Fruit fly (Drosophila melanogaster) whole organism, embryonic: ENCODE measurements around the gene Osi2.

ENCODE experiments used
- Adf1 ChIP-seq: fragments of 200-800 bp; sonication (Bioruptor generic); IDR thresholded peaks from 2 replicates; pipeline ENCODE4 v1.3.6; 2022; ENCODE audit warnings: missing biosample characterization, missing genetic modification characterization
- Asciz ChIP-seq: fragments of 200-800 bp; sonication (Bioruptor generic); optimal IDR thresholded peaks from 2 replicates; lab custom pipeline; 2017; ENCODE audit warnings: missing biosample characterization, mild to moderate bottlenecking, missing genetic modification characterization, missing genetic modification reagents
- Awh ChIP-seq: fragments of 200-800 bp; sonication (Bioruptor generic); IDR thresholded peaks from 2 replicates; pipeline ENCODE4, ENCODE4 v1.3.6; 2022; ENCODE audit warnings: missing biosample characterization, missing genetic modification characterization
- Bdp1 ChIP-seq: fragments of 200-800 bp; sonication (Bioruptor generic); optimal IDR thresholded peaks from 3 replicates; lab custom pipeline; 2016; ENCODE audit warnings: missing biosample characterization, missing genetic modification characterization
- CG10565 ChIP-seq: fragments of 200-800 bp; sonication (Bioruptor generic); optimal IDR thresholded peaks from 3 replicates; lab custom pipeline; 2016; ENCODE audit warnings: missing biosample characterization, mild to moderate bottlenecking, missing genetic modification characterization
- CG12236 ChIP-seq: fragments of 200-800 bp; sonication (Bioruptor generic); optimal IDR thresholded peaks from 2 replicates; lab custom pipeline; 2016; ENCODE audit warnings: missing biosample characterization, missing genetic modification characterization
- CG14050 ChIP-seq: fragments of 200-800 bp; sonication (Bioruptor generic); IDR thresholded peaks from 3 replicates; pipeline ENCODE4 v1.3.6; 2022; ENCODE audit warnings: missing biosample characterization, missing genetic modification characterization
- CG14965 ChIP-seq: fragments of 200-800 bp; sonication (Bioruptor generic); optimal IDR thresholded peaks from 2 replicates; lab custom pipeline; 2016; ENCODE audit warnings: missing biosample characterization, missing genetic modification characterization, borderline replicate concordance
- CG15696 ChIP-seq: fragments of 200-800 bp; sonication (Bioruptor generic); optimal IDR thresholded peaks from 2 replicates; lab custom pipeline; 2019; ENCODE audit warnings: missing biosample characterization, mild to moderate bottlenecking, missing genetic modification characterization, moderate library complexity
- CG18011 ChIP-seq: fragments of 200-800 bp; sonication (Bioruptor generic); optimal IDR thresholded peaks from 2 replicates; lab custom pipeline; 2017; ENCODE audit warnings: missing biosample characterization, missing genetic modification characterization, mild to moderate bottlenecking, moderate library complexity, missing genotype
- CG2120 ChIP-seq: fragments of 200-800 bp; sonication (Bioruptor generic); optimal IDR thresholded peaks from 3 replicates; lab custom pipeline; 2016; ENCODE audit warnings: missing biosample characterization, missing genetic modification characterization
- CG2199 ChIP-seq: fragments of 200-800 bp; sonication (Bioruptor generic); IDR thresholded peaks from 3 replicates; pipeline ENCODE4 v1.3.6; 2022; ENCODE audit warnings: missing biosample characterization, missing genetic modification characterization
- CG3847 ChIP-seq: fragments of 200-800 bp; sonication (Bioruptor generic); IDR thresholded peaks from 2 replicates; pipeline ENCODE4 v1.3.6; 2022; ENCODE audit warnings: missing biosample characterization, missing genetic modification characterization
- CG4328 ChIP-seq: fragments of 200-800 bp; sonication (Bioruptor generic); optimal IDR thresholded peaks from 3 replicates; lab custom pipeline; 2017; ENCODE audit warnings: missing biosample characterization, missing genetic modification reagents, missing genetic modification characterization
- CG6175 ChIP-seq: fragments of 200-800 bp; sonication (Bioruptor generic); IDR thresholded peaks from 3 replicates; pipeline ENCODE4 v1.3.6; 2022; ENCODE audit warnings: missing biosample characterization, missing genetic modification characterization
- CG8765 ChIP-seq: fragments of 200-800 bp; sonication (Bioruptor generic); IDR thresholded peaks from 2 replicates; pipeline ENCODE4 v1.3.6; 2022; ENCODE audit warnings: missing biosample characterization, missing genetic modification characterization
- CG9437 ChIP-seq: fragments of 200-800 bp; sonication (Bioruptor generic); optimal IDR thresholded peaks from 2 replicates; lab custom pipeline; 2018; ENCODE audit warnings: missing biosample characterization, mild to moderate bottlenecking, missing genetic modification characterization
- D19B ChIP-seq: fragments of 200-800 bp; sonication (Bioruptor generic); optimal IDR thresholded peaks from 2 replicates; lab custom pipeline; 2017; ENCODE audit warnings: missing biosample characterization, mild to moderate bottlenecking, missing genetic modification characterization
- Ets65A ChIP-seq: fragments of 200-800 bp; sonication (Bioruptor generic); peaks from one replicate; lab custom pipeline; 2016; ENCODE audit warnings: missing biosample characterization, missing genetic modification characterization
- GATAe ChIP-seq: fragments of 200-800 bp; sonication (Bioruptor generic); conservative IDR thresholded peaks from 2 replicates; pipeline ENCODE4 v1.3.6; 2022; ENCODE audit warnings: missing biosample characterization, missing genetic modification characterization
- HLH3B ChIP-seq: fragments of 200-800 bp; sonication (Bioruptor generic); IDR thresholded peaks from 2 replicates; pipeline ENCODE4 v1.3.6; 2022; ENCODE audit warnings: missing biosample characterization, missing genetic modification characterization
- Hand ChIP-seq: fragments of 200-800 bp; sonication (Bioruptor generic); optimal IDR thresholded peaks from 2 replicates; lab custom pipeline; 2017; ENCODE audit warnings: mild to moderate bottlenecking, missing biosample characterization, missing genetic modification reagents, missing genetic modification characterization
- HmgD ChIP-seq: fragments of 200-800 bp; sonication (Bioruptor generic); optimal IDR thresholded peaks from 3 replicates; lab custom pipeline; 2016; ENCODE audit warnings: missing biosample characterization, missing genetic modification characterization
- Hr3 ChIP-seq: fragments of 200-800 bp; sonication (Bioruptor generic); optimal IDR thresholded peaks from 3 replicates; lab custom pipeline; 2016; ENCODE audit warnings: missing biosample characterization, missing genetic modification characterization
- Hr51 ChIP-seq, 2 experiments: fragments of 200-800 bp; sonication (Bioruptor generic); optimal IDR thresholded peaks; 2 replicates in 1 of 2; 3 replicates in 1 of 2; lab custom pipeline; 2016 to 2018; ENCODE audit warnings: missing biosample characterization in 2 of 2, missing genetic modification characterization in 2 of 2, mild to moderate bottlenecking in 1 of 2, moderate library complexity in 1 of 2
- Jarid2 ChIP-seq: fragments of 200-800 bp; sonication (Bioruptor generic); optimal IDR thresholded peaks from 3 replicates; lab custom pipeline; 2017; ENCODE audit warnings: mild to moderate bottlenecking, missing biosample characterization, missing genetic modification reagents, missing genetic modification characterization
- Meics ChIP-seq: fragments of 200-800 bp; sonication (Bioruptor generic); optimal IDR thresholded peaks from 2 replicates; lab custom pipeline; 2017; ENCODE audit warnings: missing biosample characterization, mild to moderate bottlenecking, missing genetic modification characterization
- Six4 ChIP-seq: fragments of 200-800 bp; sonication (Bioruptor generic); optimal IDR thresholded peaks from 2 replicates; lab custom pipeline; 2016; ENCODE audit warnings: missing biosample characterization, missing genetic modification characterization
- Sry-δ ChIP-seq: fragments of 200-800 bp; sonication (Bioruptor generic); optimal IDR thresholded peaks from 2 replicates; lab custom pipeline; 2016; ENCODE audit warnings: missing biosample characterization, missing genetic modification characterization
- Tbp ChIP-seq: fragments of >200 bp; optimal IDR thresholded peaks from 2 replicates; lab custom pipeline; 2018; ENCODE audit warnings: missing biosample characterization, missing genetic modification characterization
- ab ChIP-seq: fragments of 200-800 bp; sonication (Bioruptor generic); optimal IDR thresholded peaks from 2 replicates; lab custom pipeline; 2016; ENCODE audit warnings: missing biosample characterization, missing genetic modification characterization
- abd-A ChIP-seq: fragments of 200-800 bp; sonication (Bioruptor generic); optimal IDR thresholded peaks from 3 replicates; lab custom pipeline; 2019; ENCODE audit warnings: missing biosample characterization, mild to moderate bottlenecking, missing genetic modification characterization, moderate library complexity
- cas ChIP-seq: fragments of 200-800 bp; sonication (Bioruptor generic); IDR thresholded peaks from 2 replicates; pipeline ENCODE4 v1.3.6; 2022; ENCODE audit warnings: missing biosample characterization, missing genetic modification characterization
- chif ChIP-seq, 2 experiments: fragments of 200-800 bp; sonication (Bioruptor generic); optimal IDR thresholded peaks; 3 replicates each; lab custom pipeline; 2016; ENCODE audit warnings: missing biosample characterization in 2 of 2, missing genetic modification characterization in 2 of 2
- croc ChIP-seq: fragments of 200-800 bp; sonication (Bioruptor generic); conservative IDR thresholded peaks from 3 replicates; pipeline ENCODE4 v1.3.6; 2022; ENCODE audit warnings: missing biosample characterization, missing genetic modification characterization
- dati ChIP-seq: fragments of 200-800 bp; sonication (Bioruptor generic); IDR thresholded peaks from 2 replicates; pipeline ENCODE4 v1.3.6; 2022; ENCODE audit warnings: missing biosample characterization, missing genetic modification characterization
- dmrt99B ChIP-seq: fragments of 200-800 bp; sonication (Bioruptor generic); optimal IDR thresholded peaks from 2 replicates; lab custom pipeline; 2018; ENCODE audit warnings: missing biosample characterization, mild to moderate bottlenecking, missing genetic modification characterization, moderate library complexity
- fd96Cb ChIP-seq: fragments of 200-800 bp; sonication (Bioruptor generic); optimal IDR thresholded peaks from 2 replicates; lab custom pipeline; 2018; ENCODE audit warnings: missing biosample characterization, mild to moderate bottlenecking, missing genetic modification characterization, moderate library complexity
- grn ChIP-seq: fragments of 200-800 bp; sonication (Bioruptor generic); optimal IDR thresholded peaks from 3 replicates; lab custom pipeline; 2017; ENCODE audit warnings: missing biosample characterization, missing genetic modification characterization
- ham ChIP-seq: fragments of 200-800 bp; sonication (Bioruptor generic); IDR thresholded peaks from 2 replicates; pipeline ENCODE4 v1.3.6; 2022; ENCODE audit warnings: missing biosample characterization, missing genetic modification characterization
- jigr1 ChIP-seq: fragments of 200-800 bp; sonication (Bioruptor generic); IDR thresholded peaks from 3 replicates; pipeline ENCODE4 v1.3.6; 2022; ENCODE audit warnings: missing biosample characterization, missing genetic modification characterization
- otp ChIP-seq: fragments of 200-800 bp; sonication (Bioruptor generic); IDR thresholded peaks from 3 replicates; pipeline ENCODE4, ENCODE4 v1.3.6; 2022; ENCODE audit warnings: missing biosample characterization, missing genetic modification characterization
- p53 ChIP-seq: fragments of 200-800 bp; sonication (Bioruptor generic); optimal IDR thresholded peaks from 2 replicates; lab custom pipeline; 2016; ENCODE audit warnings: missing biosample characterization, missing genetic modification characterization
- pb ChIP-seq: fragments of 200-800 bp; sonication (Bioruptor generic); optimal IDR thresholded peaks from 3 replicates; lab custom pipeline; 2016; ENCODE audit warnings: missing biosample characterization, missing genetic modification characterization
- pfk ChIP-seq: fragments of 200-800 bp; sonication (Bioruptor generic); optimal IDR thresholded peaks from 2 replicates; lab custom pipeline; 2018; ENCODE audit warnings: missing biosample characterization, mild to moderate bottlenecking, missing genetic modification characterization, moderate library complexity
- sc ChIP-seq, 3 experiments: fragments of >200 bp in 2 of 3; fragments of 200-800 bp in 1 of 3; sonication (Bioruptor generic) in 1 of 3; optimal IDR thresholded peaks; 2 replicates in 2 of 3; 3 replicates in 1 of 3; lab custom pipeline; 2017; ENCODE audit warnings: mild to moderate bottlenecking in 1 of 3, missing biosample characterization in 1 of 3, missing genetic modification characterization in 1 of 3, missing genetic modification reagents in 1 of 3
- sd ChIP-seq: fragments of 200-800 bp; sonication (Bioruptor generic); optimal IDR thresholded peaks from 3 replicates; lab custom pipeline; 2018; ENCODE audit warnings: missing biosample characterization, mild to moderate bottlenecking, missing genetic modification characterization, moderate library complexity
- sima ChIP-seq: fragments of 200-800 bp; sonication (Bioruptor generic); optimal IDR thresholded peaks from 2 replicates; lab custom pipeline; 2016; ENCODE audit warnings: missing biosample characterization, missing genetic modification characterization
- stwl ChIP-seq: fragments of 200-800 bp; sonication (Bioruptor generic); optimal IDR thresholded peaks from 3 replicates; lab custom pipeline; 2018; ENCODE audit warnings: missing biosample characterization, mild to moderate bottlenecking, missing genetic modification characterization, moderate library complexity
- tio ChIP-seq: fragments of 200-800 bp; sonication (Bioruptor generic); optimal IDR thresholded peaks from 2 replicates; lab custom pipeline; 2017; ENCODE audit warnings: missing biosample characterization, missing genetic modification characterization, inconsistent platforms
- twi ChIP-seq: fragments of 200-800 bp; optimal IDR thresholded peaks from 2 replicates; lab custom pipeline; 2019; ENCODE audit warnings: missing biosample characterization, mild to moderate bottlenecking, missing genetic modification characterization, moderate library complexity
- zen ChIP-seq: fragments of 200-800 bp; sonication (Bioruptor generic); optimal IDR thresholded peaks from 3 replicates; lab custom pipeline; 2018; ENCODE audit warnings: missing biosample characterization, mild to moderate bottlenecking, missing genetic modification characterization, moderate library complexity

Osi2 gene

dm6 chr3R:6170737-6171136, 38.4 kb upstream of the Osi2 start (continued):
- peak; percentile 28 for TF ChIP-seq CG15696
- no peak for TF ChIP-seq CG14050 (GFP tag; lab: Robert Waterston, UW)
- TF ChIP-seq abd-A, result no peak
- TF ChIP-seq Ets65A (GFP tag; lab: Kevin White, UChicago), result peak; percentile 90
- no peak for TF ChIP-seq CG18011 (GFP tag; lab: Kevin White, UChicago)
- TF ChIP-seq dati (GFP tag; lab: Robert Waterston, UW), result no peak
- TF ChIP-seq Meics (GFP tag; lab: Kevin White, UChicago), result no peak
- no peak for TF ChIP-seq jigr1 (GFP tag; lab: Robert Waterston, UW)
- no peak for TF ChIP-seq CG10565 (GFP tag; lab: Kevin White, UChicago)
- TF ChIP-seq twi, result no peak
- TF ChIP-seq Hr51 (GFP tag; optimal IDR thresholded peaks at IDR 0.05; lab: Kevin White, UChicago), result no peak
- TF ChIP-seq GATAe, result no peak
- no peak for TF ChIP-seq CG6175 (GFP tag; lab: Robert Waterston, UW)
- no peak for TF ChIP-seq Asciz (GFP tag; lab: Kevin White, UChicago)
- TF ChIP-seq CG4328 (GFP tag; lab: Kevin White, UChicago), result no peak
- 0 out of 2 replicates have a peak, but pooled peaks have one; percentile 27 for TF ChIP-seq CG3847 (GFP tag; lab: Robert Waterston, UW)
- TF ChIP-seq HLH3B, result no peak
- no peak for TF ChIP-seq Bdp1 (GFP tag; lab: Kevin White, UChicago)
- TF ChIP-seq ab (GFP tag; lab: Kevin White, UChicago), result no peak
- TF ChIP-seq HmgD (GFP tag; lab: Kevin White, UChicago), result no peak
- TF ChIP-seq Hand, result no peak
- TF ChIP-seq tio, result no peak
- no peak for TF ChIP-seq Hr3 (GFP tag; lab: Kevin White, UChicago)
- no peak for TF ChIP-seq Tbp
- TF ChIP-seq CG2120 (GFP tag; lab: Kevin White, UChicago), result peak; percentile 39
- TF ChIP-seq zen, result no peak
- no peak for TF ChIP-seq CG2199
- TF ChIP-seq Jarid2, result no peak
- TF ChIP-seq cas, result no peak
- peak; percentile 23 for TF ChIP-seq stwl (tag; lab: Kevin White, UChicago)
- TF ChIP-seq CG9437 (GFP tag; lab: Kevin White, UChicago), result no peak
- no peak for TF ChIP-seq ham (GFP tag; lab: Robert Waterston, UW)
- no peak for TF ChIP-seq p53 (GFP tag; lab: Kevin White, UChicago)
- TF ChIP-seq CG8765 (GFP tag; lab: Robert Waterston, UW), result no peak
- TF ChIP-seq dmrt99B (tag; lab: Kevin White, UChicago), result no peak
- no peak for TF ChIP-seq D19B (GFP tag; lab: Kevin White, UChicago)
- no peak for TF ChIP-seq sc (optimal IDR thresholded peaks at IDR 0.05; lab: Kevin White, UChicago)
- TF ChIP-seq sc (GFP tag; optimal IDR thresholded peaks at IDR 0.05; lab: Kevin White, UChicago), result no peak
- TF ChIP-seq otp (GFP tag; lab: Robert Waterston, UW), result no peak
- no peak for TF ChIP-seq chif (GFP tag; optimal IDR thresholded peaks at IDR 0.05; lab: Kevin White, UChicago)
- TF ChIP-seq Six4, result no peak
- TF ChIP-seq Awh (GFP tag; lab: Robert Waterston, UW), result no peak
- no peak for TF ChIP-seq CG12236 (GFP tag; lab: Kevin White, UChicago)
- TF ChIP-seq fd96Cb (tag; lab: Kevin White, UChicago), result no peak
- TF ChIP-seq Adf1 (GFP tag; lab: Robert Waterston, UW), result no peak
- TF ChIP-seq pb, result no peak
- TF ChIP-seq grn (GFP tag; lab: Kevin White, UChicago), result no peak
- TF ChIP-seq croc, result no peak
- TF ChIP-seq sima, result no peak
- no peak for TF ChIP-seq pfk (GFP tag; lab: Kevin White, UChicago)
- no peak for TF ChIP-seq sd (tag; lab: Kevin White, UChicago)
- no peak for TF ChIP-seq CG14965
- peak; percentile 2 for TF ChIP-seq Sry-δ (GFP tag; lab: Kevin White, UChicago)
